Fruit fly (Drosophila melanogaster): ENCODE results near the gene tal-2A.

Gene tal-2A

DNA sequence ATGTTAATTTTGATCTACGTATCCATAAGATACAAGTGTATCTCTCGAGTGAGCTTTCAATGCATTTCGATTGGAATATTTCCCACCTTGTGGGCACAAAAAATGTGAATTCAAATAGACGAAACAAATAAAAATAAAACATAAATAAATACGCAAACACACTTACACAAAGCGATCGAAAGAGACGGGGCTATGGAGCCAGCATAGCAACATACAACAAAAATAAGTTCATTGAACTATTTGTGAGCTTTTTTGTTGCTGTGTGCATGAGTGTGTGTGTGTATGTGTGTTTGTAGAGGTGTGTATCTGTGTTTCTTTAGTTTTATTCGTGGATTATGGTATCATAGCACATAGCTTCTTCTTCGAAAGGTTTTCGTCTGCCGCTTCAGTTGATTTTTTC is 7.6 kb downstream of the tal-2A start:
- TF ChIP-seq CTCF (optimal IDR thresholded peaks at IDR 0.05) (no peak), CG8478 (optimal IDR thresholded peaks at IDR 0.05) (no peak)

DNA sequence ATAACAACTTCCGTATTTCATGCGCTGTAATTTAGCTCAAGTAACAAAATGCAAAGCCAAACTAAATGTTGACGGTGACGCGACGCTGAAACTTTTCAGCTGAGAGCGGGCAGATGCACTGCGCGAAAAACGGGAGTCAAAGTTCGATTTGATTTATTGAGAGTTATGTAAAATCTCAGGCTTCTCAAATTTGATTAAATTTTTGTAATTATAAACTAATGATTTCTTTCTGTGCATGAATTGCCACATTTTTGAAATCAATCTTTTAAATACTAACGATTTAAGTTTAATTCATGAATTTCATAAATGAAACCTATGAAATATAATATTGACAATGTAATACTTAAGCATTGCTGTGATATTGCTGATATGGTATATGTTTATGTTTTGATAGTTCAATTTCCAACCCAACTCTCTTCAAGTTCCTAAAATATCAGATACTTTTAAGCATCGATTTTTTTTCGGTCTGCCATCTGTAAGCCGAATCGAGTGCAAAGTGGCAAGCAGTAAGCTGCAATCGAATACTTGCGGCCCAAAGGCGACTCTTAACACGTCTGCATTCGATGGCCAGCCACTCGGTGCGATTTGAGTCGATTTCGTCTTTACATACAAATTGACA is 9.8 kb downstream of the tal-2A start:
- no peak for TF ChIP-seq CTCF (optimal IDR thresholded peaks at IDR 0.05)
- TF ChIP-seq CG8478 (optimal IDR thresholded peaks at IDR 0.05) = no peak

DNA sequence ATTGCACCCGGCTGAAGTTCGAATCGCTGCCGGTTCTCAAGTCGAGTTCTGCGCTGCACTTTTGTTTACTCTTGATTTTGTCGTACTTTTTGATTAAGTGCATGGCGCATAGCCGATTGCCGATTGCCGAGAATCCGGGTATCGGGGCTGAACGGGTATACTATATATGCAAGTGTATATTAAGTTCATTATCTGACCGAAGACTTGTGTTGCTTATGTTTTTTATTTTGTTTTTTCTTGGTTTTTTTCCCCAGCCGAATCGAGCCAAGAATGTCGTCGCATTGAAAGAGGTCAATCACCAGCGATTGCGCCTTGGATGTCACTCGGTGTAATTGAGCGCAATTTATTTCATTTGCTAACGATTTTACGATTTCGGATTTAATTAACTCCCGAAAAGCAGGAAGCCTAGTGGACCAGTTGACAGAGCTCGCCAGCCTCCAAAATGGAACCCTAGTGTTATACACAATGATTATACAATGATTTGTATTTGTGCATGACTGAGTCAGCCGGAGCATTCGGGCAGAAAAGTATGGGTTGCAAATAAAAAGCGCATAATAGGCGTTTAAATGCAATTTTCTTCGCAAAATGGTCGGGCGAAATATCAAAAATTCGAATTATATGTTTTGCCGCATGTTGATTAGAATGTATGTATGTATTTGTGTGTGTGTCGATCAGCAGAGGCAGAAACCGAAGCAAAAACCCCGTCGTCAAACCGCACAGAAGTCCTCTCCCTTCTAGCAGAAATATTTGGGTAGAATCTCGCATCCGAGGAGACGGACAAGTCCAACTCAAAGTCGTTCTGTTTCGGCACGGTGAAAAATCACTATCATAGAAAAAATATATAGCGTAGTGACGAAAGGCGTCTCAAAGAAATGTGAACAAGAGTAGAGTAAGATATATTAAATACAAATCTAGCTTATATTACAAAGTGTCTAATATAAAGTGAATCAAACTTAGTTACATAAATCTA is 15.3 kb downstream of the tal-2A start, which contains the start of gene Mst87F:
Gene Mst87F (minus strand): TSS at position 56 of the 970 bp plus-strand sequence.
- no peak for TF ChIP-seq CTCF (optimal IDR thresholded peaks at IDR 0.05)
- TF ChIP-seq CG8478 (optimal IDR thresholded peaks at IDR 0.05) = no peak

DNA sequence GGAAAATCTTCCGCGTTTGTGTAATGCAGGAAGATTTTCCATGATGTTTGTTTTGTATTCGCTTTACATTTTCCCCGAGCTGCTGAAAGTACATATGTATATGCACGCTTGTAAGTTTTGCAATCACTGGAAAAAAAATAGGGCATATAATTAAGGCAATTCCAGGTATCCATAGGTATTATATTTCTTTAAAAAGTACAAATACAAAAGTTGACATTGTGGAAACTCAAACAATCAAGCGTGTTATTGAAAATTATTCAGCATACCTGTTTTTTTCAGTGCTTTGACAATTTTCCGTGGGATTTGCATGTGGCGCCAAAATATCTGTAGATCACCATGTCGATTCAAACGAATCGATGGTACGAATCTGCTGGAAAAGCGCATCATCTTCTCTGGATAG is 18.1 kb downstream of the tal-2A start:
- no peak for TF ChIP-seq CG8478 (optimal IDR thresholded peaks at IDR 0.05)
- no peak for TF ChIP-seq CTCF (optimal IDR thresholded peaks at IDR 0.05)

DNA sequence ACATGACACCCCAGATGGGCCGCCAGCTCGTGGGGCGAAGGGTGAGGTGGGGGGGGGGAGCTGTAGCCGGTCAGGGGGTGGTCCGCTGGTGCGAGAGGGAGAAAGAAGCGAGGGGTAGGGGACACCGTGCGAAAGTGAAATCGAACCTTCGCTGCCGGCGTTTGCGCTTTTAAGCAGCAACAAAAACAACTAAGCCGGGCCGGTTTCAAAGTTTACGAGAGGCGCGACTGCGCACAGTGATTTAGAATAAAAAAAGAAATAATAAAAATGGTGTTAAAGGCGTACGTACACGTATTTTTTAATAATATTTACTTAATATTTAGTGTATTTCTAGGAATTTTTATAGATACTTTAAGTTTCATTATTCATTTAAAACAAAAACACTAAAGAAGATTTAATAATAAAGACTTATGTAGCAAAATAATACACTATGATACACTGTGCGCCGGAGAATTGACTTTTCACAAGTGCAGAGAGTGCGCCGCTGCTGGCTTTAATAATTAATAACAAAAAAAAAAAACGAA is 18.7 kb downstream of the tal-2A start:
- TF ChIP-seq CG8478 (optimal IDR thresholded peaks at IDR 0.05) (no peak), CTCF (optimal IDR thresholded peaks at IDR 0.05) (no peak)

DNA sequence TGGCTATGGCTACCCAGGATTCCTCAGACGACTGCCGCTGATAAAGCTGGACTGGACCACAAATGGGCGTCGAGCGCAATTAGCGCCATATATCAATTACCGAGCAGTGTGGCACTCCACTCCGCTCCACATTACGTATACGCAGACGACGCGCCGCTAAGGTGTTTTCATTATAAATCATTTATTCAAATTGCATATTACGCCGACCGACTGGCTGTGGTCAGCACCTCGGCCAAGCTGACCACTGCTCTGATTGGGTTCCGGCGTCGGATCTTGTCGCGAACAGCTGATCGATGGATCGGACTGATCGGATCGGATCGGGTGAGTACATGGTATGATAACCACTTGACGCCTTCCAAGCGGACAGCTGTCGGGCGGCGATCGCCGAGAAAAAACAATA is 20.0 kb downstream of the tal-2A start:
- no peak for TF ChIP-seq CTCF (optimal IDR thresholded peaks at IDR 0.05)
- TF ChIP-seq CG8478 (optimal IDR thresholded peaks at IDR 0.05) = no peak

DNA sequence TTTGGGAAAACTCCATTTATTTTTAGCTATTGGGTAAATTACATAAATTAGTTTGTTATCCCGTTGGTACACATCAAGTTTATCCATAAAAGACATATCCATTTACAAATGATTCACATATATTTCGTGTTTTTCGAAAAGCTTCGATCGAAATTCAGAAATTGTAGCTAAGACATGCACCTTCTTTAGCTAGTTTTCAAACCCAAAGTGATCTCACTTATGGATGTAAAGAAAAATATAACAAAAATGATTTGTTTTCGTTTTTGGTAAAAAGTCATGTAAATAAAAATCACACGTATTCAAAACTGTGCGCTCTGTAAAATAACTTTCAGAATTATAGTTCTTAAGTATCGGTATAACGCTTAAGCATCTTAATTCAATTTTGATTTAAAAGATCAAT is 20.6 kb downstream of the tal-2A start:
- no peak for TF ChIP-seq CG8478 (optimal IDR thresholded peaks at IDR 0.05)
- peak; percentile 63 to 78 for TF ChIP-seq CTCF (optimal IDR thresholded peaks at IDR 0.05)

DNA sequence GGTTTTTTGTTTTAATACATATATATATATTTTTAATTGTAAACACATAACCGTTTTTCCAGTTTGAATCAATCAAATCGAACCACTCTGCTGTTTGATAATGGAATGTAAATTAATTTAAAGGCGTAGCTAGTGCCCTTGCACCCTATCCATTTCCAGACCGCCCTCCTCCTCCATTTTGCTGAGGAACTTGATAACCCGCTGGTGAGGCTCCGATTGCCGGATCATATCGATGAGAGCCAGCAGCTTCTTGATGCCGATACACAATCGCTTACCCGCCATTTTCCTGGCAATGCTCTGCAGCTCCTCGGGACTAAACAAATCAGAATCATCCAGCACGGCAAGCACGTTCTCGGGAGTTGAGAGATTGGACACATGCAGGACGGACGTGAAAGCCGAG is 21.6 kb downstream of the tal-2A start:
- TF ChIP-seq CTCF (optimal IDR thresholded peaks at IDR 0.05) (no peak), CG8478 (optimal IDR thresholded peaks at IDR 0.05) (no peak)

DNA sequence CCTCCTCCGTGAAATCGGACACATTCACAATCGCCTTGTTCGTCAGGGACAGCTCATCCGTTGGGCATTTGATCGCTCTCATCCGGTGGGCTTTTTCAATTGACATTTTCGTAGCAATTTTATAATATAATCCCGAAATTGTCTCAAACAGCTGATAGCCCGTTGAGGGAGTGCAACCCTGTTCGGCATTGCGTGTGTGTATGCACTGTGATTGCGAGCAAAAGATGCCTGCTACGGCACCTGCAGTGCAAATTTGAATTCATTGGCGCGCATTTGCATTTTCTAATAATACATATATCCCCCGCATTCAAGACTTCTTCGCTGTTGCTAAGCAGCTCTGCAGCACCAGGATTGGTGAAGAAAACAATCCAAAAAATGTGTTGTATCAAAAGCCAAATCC is 24.9 kb downstream of the tal-2A start, which contains the start of gene Nsf2:
Gene Nsf2 (minus strand): TSS at position 185 of the 400 bp plus-strand sequence.
- no peak for TF ChIP-seq CG8478 (optimal IDR thresholded peaks at IDR 0.05)
- TF ChIP-seq CTCF (optimal IDR thresholded peaks at IDR 0.05) = peak in 1 of 2 experiments; percentile 46

DNA sequence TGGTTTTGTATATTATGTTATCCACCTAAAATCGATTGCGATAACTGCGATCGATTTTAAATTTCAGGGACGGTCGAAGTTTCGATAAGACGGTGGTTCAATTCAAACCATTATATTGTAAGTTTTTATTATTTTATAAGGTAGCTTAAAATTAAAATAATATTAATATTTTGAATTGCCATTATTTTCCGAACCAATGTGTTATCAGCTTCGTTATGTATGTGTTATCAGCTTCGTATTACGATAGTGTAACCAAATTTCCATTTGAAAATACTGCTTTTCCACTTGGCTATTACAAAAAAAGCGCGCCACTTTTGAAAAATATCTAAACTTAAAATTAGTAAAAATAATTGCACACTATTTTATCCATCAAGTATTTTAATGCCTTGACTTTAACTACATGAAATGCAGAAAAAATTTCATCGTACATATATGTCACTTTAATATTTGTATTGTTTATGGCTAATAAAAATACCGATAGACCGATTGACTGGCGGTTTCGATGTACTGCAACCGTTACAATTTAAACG is 27.0 kb downstream of the tal-2A start, which contains the start of gene CG31495:
Gene CG31495 (minus strand): TSS at position 52 of the 530 bp plus-strand sequence.
- TF ChIP-seq CG8478 (optimal IDR thresholded peaks at IDR 0.05) (no peak), CTCF (optimal IDR thresholded peaks at IDR 0.05) (no peak)

DNA sequence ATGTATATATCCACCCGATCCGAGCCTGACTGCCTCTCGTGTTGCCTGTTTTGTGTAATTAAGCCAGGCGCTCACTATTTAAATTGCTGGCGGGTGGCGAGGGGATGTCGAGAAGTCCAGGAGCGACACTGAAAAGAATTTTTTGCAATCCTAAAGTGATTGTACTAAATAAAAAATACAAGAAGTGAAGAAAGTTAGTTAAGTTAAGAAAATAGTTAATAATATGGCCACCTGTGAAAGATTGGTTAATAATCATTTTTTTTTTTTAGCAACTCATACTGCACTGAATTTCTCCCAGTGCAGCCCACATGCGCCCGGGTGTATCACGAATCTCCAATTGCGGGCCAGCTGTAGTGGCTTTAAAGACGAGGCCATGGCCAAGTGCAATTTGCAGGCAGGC is 28.0 kb downstream of the tal-2A start:
- no peak for TF ChIP-seq CG8478 (optimal IDR thresholded peaks at IDR 0.05)
- no peak for TF ChIP-seq CTCF (optimal IDR thresholded peaks at IDR 0.05)

DNA sequence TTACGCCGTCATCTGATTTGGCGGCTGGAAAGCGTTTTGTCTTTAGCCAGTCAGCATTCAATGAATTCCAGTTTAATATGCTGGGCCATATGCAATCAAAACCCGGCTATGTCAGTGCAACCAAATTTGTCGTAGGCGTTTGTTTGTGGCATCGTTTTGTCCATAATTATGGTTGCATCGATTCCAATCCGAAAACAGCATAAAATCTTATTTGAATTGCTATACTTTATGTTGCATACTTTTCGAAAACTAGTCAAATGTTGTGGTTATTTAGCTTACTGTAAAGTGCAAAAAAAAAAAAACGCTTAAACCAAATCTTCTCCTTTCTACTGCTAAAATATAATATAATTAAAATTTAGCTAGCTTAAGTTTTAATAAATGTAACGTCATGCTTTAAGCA is 29.6 kb downstream of the tal-2A start:
- TF ChIP-seq CG8478 (optimal IDR thresholded peaks at IDR 0.05) (no peak), CTCF (optimal IDR thresholded peaks at IDR 0.05) (no peak)

DNA sequence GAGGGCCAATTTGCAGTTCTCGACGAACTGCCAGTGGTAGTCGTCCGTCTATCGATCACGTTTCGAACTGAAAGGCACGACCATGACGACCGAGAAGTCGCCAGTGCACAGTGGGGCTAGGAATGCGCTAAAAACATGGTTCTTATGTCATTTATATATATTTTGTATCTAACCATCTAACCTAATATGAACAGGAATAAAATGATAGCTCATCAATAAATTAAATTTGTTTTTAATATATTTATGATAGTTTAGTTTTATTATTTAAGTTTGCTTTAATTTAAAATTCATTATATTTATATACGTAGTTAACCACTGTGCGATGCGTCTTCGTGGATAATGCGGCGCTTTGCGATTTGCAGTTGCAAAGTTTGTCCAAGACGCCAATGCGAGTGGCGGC is 30.7 kb downstream of the tal-2A start:
- TF ChIP-seq CTCF (optimal IDR thresholded peaks at IDR 0.05) = no peak
- TF ChIP-seq CG8478 (optimal IDR thresholded peaks at IDR 0.05) = no peak

DNA sequence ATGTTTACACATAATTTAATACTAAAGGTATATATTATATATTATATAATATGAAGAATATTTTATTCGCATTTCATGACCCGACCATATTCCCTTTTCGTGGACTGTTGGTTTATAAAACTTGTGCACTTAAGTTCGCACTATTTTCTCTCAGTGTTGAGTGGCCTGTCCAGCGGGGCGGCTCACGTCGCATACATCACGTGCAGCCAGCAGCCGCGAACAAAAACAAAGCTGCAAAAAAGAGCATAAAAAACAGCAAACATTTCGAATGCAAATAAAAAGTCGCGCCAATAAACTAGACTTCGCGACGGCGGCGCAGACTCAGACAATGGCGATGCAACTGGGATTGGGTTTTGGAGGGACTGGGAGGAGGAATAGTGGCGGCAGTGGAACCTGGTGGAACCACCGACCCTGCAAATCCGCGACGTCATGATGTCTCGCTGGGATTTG is 32.4 kb downstream of the tal-2A start:
- TF ChIP-seq CG8478 (optimal IDR thresholded peaks at IDR 0.05) = no peak
- no peak for TF ChIP-seq CTCF (optimal IDR thresholded peaks at IDR 0.05)

DNA sequence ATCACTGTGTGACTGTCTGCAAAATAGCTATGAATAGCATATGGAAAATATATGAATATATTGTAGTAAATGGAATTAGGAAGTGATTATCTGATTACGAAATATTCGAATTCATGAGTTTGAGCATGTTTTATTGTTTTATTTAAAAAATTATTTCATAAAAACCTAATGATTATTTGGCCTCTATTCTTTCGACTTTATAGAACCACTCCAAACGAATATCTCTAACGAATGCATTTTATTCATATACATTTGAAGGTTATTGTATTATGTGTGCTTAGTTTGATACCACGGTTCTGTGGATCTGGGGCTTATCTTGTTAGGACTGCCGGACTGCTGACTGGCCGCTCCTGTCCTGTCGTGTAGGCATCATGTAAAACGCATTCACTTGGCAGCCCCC is 33.0 kb downstream of the tal-2A start:
- TF ChIP-seq CG8478 (optimal IDR thresholded peaks at IDR 0.05) = no peak
- TF ChIP-seq CTCF (optimal IDR thresholded peaks at IDR 0.05) = no peak

Data from S2 (cell line).